Worm (Caenorhabditis elegans) whole organism, L4 larva: Measurements from ENCODE around the gene F58H1.2.
A peak's percentile ranks its signal among the peaks of the same experiment; 100 is the strongest.

ENCODE experiments used
- D1046.2 ChIP-seq: fragments of 200-800 bp; sonication (Bioruptor generic); IDR thresholded peaks from 2 replicates; pipeline ENCODE4 v1.3.6; 2022; ENCODE audit warnings: missing genetic modification characterization, missing compliant biosample characterization
- F44E2.7 ChIP-seq: fragments of 200-800 bp; sonication (Bioruptor generic); IDR thresholded peaks from 2 replicates; pipeline ENCODE4 v2.1.2; 2022; ENCODE audit warnings: missing genetic modification characterization, missing compliant biosample characterization
- F49E8.2 ChIP-seq: sonication (generic microtip); optimal IDR thresholded peaks from 2 replicates; lab custom pipeline; 2016; ENCODE audit warnings: missing compliant biosample characterization, mild to moderate bottlenecking, missing genetic modification characterization, borderline replicate concordance
- Y105C5A.15 ChIP-seq: fragments of 200-800 bp; sonication (Bioruptor generic); IDR thresholded peaks from 2 replicates; pipeline ENCODE4 v1.3.6; 2022; ENCODE audit warnings: missing genetic modification characterization, missing compliant biosample characterization
- Y48G9A.11 ChIP-seq: fragments of 200-800 bp; sonication (Bioruptor generic); IDR thresholded peaks from 2 replicates; pipeline ENCODE4 v1.3.6; 2022; ENCODE audit warnings: missing genetic modification reagents, missing genetic modification characterization, missing compliant biosample characterization
- Y5F2A.4 ChIP-seq: fragments of 200-800 bp; sonication (Bioruptor generic); optimal IDR thresholded peaks from 2 replicates; lab custom pipeline; 2018; ENCODE audit warnings: mild to moderate bottlenecking, missing genetic modification characterization, missing compliant biosample characterization
- Y75B8A.6 ChIP-seq: fragments of 200-800 bp; sonication (Bioruptor generic); IDR thresholded peaks from 2 replicates; pipeline ENCODE4 v1.3.6; 2022; ENCODE audit warnings: missing genetic modification reagents, missing genetic modification characterization, missing compliant biosample characterization
- ZK546.5 ChIP-seq, 2 experiments: sonication (generic microtip); optimal IDR thresholded peaks; 2 replicates each; lab custom pipeline; 2017; ENCODE audit warnings: missing biosample characterization in 2 of 2, missing genetic modification characterization in 2 of 2
- arid-1 ChIP-seq: fragments of 200-800 bp; sonication (Bioruptor generic); conservative IDR thresholded peaks from 2 replicates; pipeline ENCODE4 v1.3.6; 2022; ENCODE audit warnings: missing genetic modification reagents, missing genetic modification characterization, missing compliant biosample characterization
- ceh-44 ChIP-seq: fragments of 200-800 bp; sonication (Bioruptor generic); IDR thresholded peaks from 2 replicates; pipeline ENCODE4 v1.3.6; 2022; ENCODE audit warnings: missing genetic modification reagents, missing genetic modification characterization, missing compliant biosample characterization
- ceh-62 ChIP-seq: sonication (generic microtip); optimal IDR thresholded peaks from 2 replicates; lab custom pipeline; 2017; ENCODE audit warnings: missing biosample characterization, missing genetic modification characterization
- cey-2 ChIP-seq: sonication (generic microtip); optimal IDR thresholded peaks from 3 replicates; lab custom pipeline; 2017; ENCODE audit warnings: missing genetic modification characterization, mild to moderate bottlenecking, missing compliant biosample characterization, antibody characterized with exemption, borderline replicate concordance; ENCODE audit not compliant: insufficient read depth
- daf-12 ChIP-seq: fragments of 150-350 bp; optimal IDR thresholded peaks from 2 replicates; lab custom pipeline; 2014; ENCODE audit warnings: missing biosample characterization, missing genetic modification reagents, missing genetic modification characterization
- daf-8 ChIP-seq: fragments of 200-800 bp; sonication (Bioruptor generic); IDR thresholded peaks from 2 replicates; pipeline ENCODE4 v1.3.6; 2022; ENCODE audit warnings: missing genetic modification characterization, missing compliant biosample characterization
- dmd-6 ChIP-seq: fragments of 200-800 bp; sonication (Bioruptor generic); IDR thresholded peaks from 2 replicates; pipeline ENCODE4 v1.3.6; 2022; ENCODE audit warnings: missing genetic modification reagents, missing genetic modification characterization, missing compliant biosample characterization
- dmd-8 ChIP-seq: fragments of 200-800 bp; sonication (Bioruptor generic); IDR thresholded peaks from 2 replicates; pipeline ENCODE4 v1.3.6; 2022; ENCODE audit warnings: missing genetic modification characterization, missing compliant biosample characterization
- dpl-1 ChIP-seq: fragments of 150-350 bp; optimal IDR thresholded peaks from 2 replicates; lab custom pipeline; 2014; ENCODE audit warnings: missing biosample characterization, missing genetic modification reagents, missing genetic modification characterization
- duxl-1 ChIP-seq: sonication (generic microtip); optimal IDR thresholded peaks from 2 replicates; lab custom pipeline; 2016; ENCODE audit warnings: mild to moderate bottlenecking, missing genetic modification characterization, moderate library complexity, missing compliant biosample characterization; ENCODE audit not compliant: poor library complexity
- egl-27 ChIP-seq: sonication (generic microtip); optimal IDR thresholded peaks from 3 replicates; lab custom pipeline; 2017; ENCODE audit warnings: missing biosample characterization, missing genetic modification reagents, missing genetic modification characterization
- egl-43 ChIP-seq: fragments of 200-800 bp; sonication (Bioruptor generic); IDR thresholded peaks from 2 replicates; pipeline ENCODE4 v1.3.6; 2022; ENCODE audit warnings: missing genetic modification reagents, missing genetic modification characterization, missing compliant biosample characterization
- hlh-30 ChIP-seq: sonication (generic microtip); optimal IDR thresholded peaks from 2 replicates; lab custom pipeline; 2017; ENCODE audit warnings: antibody characterized with exemption, mild to moderate bottlenecking, missing genetic modification characterization, missing compliant biosample characterization; ENCODE audit not compliant: insufficient read depth
- lin-15B ChIP-seq: fragments of 150-350 bp; sonication (generic microtip); optimal IDR thresholded peaks from 3 replicates; lab custom pipeline; 2014; ENCODE audit warnings: missing biosample characterization, missing genetic modification characterization
- lin-38 ChIP-seq: fragments of 200-800 bp; sonication (Bioruptor generic); IDR thresholded peaks from 2 replicates; pipeline ENCODE4 v1.3.6; 2022; ENCODE audit warnings: missing genetic modification reagents, missing genetic modification characterization, missing compliant biosample characterization
- lsy-2 ChIP-seq, 2 experiments: fragments of 150-350 bp in 1 of 2; sonication (generic microtip) in 1 of 2; optimal IDR thresholded peaks; 2 replicates each; lab custom pipeline; 2014 to 2017; ENCODE audit warnings: missing biosample characterization in 2 of 2, missing genetic modification characterization in 2 of 2
- madf-5 ChIP-seq, 2 experiments: fragments of 200-800 bp; sonication (Bioruptor generic); IDR thresholded peaks; 2 replicates each; pipeline ENCODE4 v1.3.6; 2022; ENCODE audit warnings: missing compliant biosample characterization in 2 of 2, missing genetic modification characterization in 2 of 2
- madf-9 ChIP-seq: fragments of 200-800 bp; sonication (Bioruptor generic); conservative IDR thresholded peaks from 2 replicates; pipeline ENCODE4 v1.3.6; 2022; ENCODE audit warnings: missing genetic modification reagents, missing genetic modification characterization, missing compliant biosample characterization
- mdt-29 ChIP-seq: fragments of 200-800 bp; sonication (Bioruptor generic); IDR thresholded peaks from 2 replicates; pipeline ENCODE4 v1.3.6; 2022; ENCODE audit warnings: missing genetic modification reagents, missing genetic modification characterization, missing compliant biosample characterization
- mep-1 ChIP-seq: fragments of 150-350 bp; sonication (generic microtip); optimal IDR thresholded peaks from 3 replicates; lab custom pipeline; 2014; ENCODE audit warnings: missing biosample characterization, missing genetic modification characterization
- mes-2 ChIP-seq: sonication (generic microtip); optimal IDR thresholded peaks from 2 replicates; lab custom pipeline; 2016; ENCODE audit warnings: missing genotype, mild to moderate bottlenecking, missing genetic modification characterization, missing compliant biosample characterization; ENCODE audit not compliant: poor library complexity, severe bottlenecking
- mxl-3 ChIP-seq: fragments of 200-800 bp; sonication (Bioruptor generic); optimal IDR thresholded peaks from 2 replicates; lab custom pipeline; 2018; ENCODE audit warnings: mild to moderate bottlenecking, missing genetic modification characterization, missing compliant biosample characterization
- nhr-111 ChIP-seq: fragments of 200-800 bp; sonication (Bioruptor generic); optimal IDR thresholded peaks from 2 replicates; lab custom pipeline; 2018; ENCODE audit warnings: mild to moderate bottlenecking, missing genetic modification characterization, missing compliant biosample characterization
- nhr-237 ChIP-seq: sonication (generic microtip); optimal IDR thresholded peaks from 2 replicates; lab custom pipeline; 2017; ENCODE audit warnings: missing biosample characterization, missing genetic modification characterization
- nhr-25 ChIP-seq: sonication (generic microtip); optimal IDR thresholded peaks from 2 replicates; lab custom pipeline; 2017; ENCODE audit warnings: missing genetic modification characterization, mild to moderate bottlenecking, missing compliant biosample characterization, antibody characterized with exemption, moderate library complexity, borderline replicate concordance; ENCODE audit not compliant: insufficient read depth
- nhr-41 ChIP-seq: fragments of 200-800 bp; sonication (Bioruptor generic); IDR thresholded peaks from 2 replicates; pipeline ENCODE4 v1.3.6; 2022; ENCODE audit warnings: missing genetic modification reagents, missing genetic modification characterization, missing compliant biosample characterization
- nhr-42 ChIP-seq: fragments of 200-800 bp; sonication (Bioruptor generic); IDR thresholded peaks from 2 replicates; pipeline ENCODE4 v1.3.6; 2022; ENCODE audit warnings: missing genetic modification characterization, missing compliant biosample characterization
- nhr-77 ChIP-seq: fragments of 150-350 bp; optimal IDR thresholded peaks from 2 replicates; lab custom pipeline; 2014; ENCODE audit warnings: missing biosample characterization, missing genetic modification characterization
- pha-4 ChIP-seq, 2 experiments: fragments of 150-350 bp in 1 of 2; fragments of 200-800 bp in 1 of 2; sonication (Bioruptor generic) in 1 of 2; IDR thresholded peaks in 1 of 2; optimal IDR thresholded peaks in 1 of 2; 2 replicates each; pipeline versions ENCODE4 v1.3.6 to Lab custom; 2014 to 2022; ENCODE audit warnings: missing genetic modification characterization in 2 of 2, missing genetic modification reagents in 2 of 2, missing biosample characterization in 1 of 2, missing compliant biosample characterization in 1 of 2
- php-3 ChIP-seq: fragments of 200-800 bp; sonication (Bioruptor generic); IDR thresholded peaks from 2 replicates; pipeline ENCODE4 v1.3.6; 2022; ENCODE audit warnings: missing genetic modification reagents, missing genetic modification characterization, missing compliant biosample characterization
- pqm-1 ChIP-seq: sonication (generic microtip); optimal IDR thresholded peaks from 2 replicates; lab custom pipeline; 2017; ENCODE audit warnings: missing biosample characterization, missing genetic modification characterization
- skn-1 ChIP-seq: fragments of 150-350 bp; optimal IDR thresholded peaks from 2 replicates; lab custom pipeline; 2014; ENCODE audit warnings: missing biosample characterization, missing genetic modification characterization
- spr-3 ChIP-seq: fragments of 200-800 bp; sonication (Bioruptor generic); optimal IDR thresholded peaks from 2 replicates; lab custom pipeline; 2018; ENCODE audit warnings: mild to moderate bottlenecking, missing genetic modification characterization, missing compliant biosample characterization
- tag-97 ChIP-seq: fragments of 200-800 bp; sonication (Bioruptor generic); IDR thresholded peaks from 2 replicates; pipeline ENCODE4 v1.3.6; 2022; ENCODE audit warnings: missing genetic modification characterization, missing compliant biosample characterization
- unc-130 ChIP-seq: sonication (generic microtip); optimal IDR thresholded peaks from 2 replicates; lab custom pipeline; 2016; ENCODE audit warnings: missing genetic modification reagents, missing genetic modification characterization, missing compliant biosample characterization
- unc-62 ChIP-seq, 3 experiments: fragments of 150-350 bp in 1 of 3; sonication (generic microtip); optimal IDR thresholded peaks in 2 of 3; peaks in 1 of 3; 1 replicate in 1 of 3; 2 replicates in 2 of 3; lab custom pipeline; 2014 to 2017; ENCODE audit warnings: missing biosample characterization in 3 of 3, missing genetic modification characterization in 3 of 3, missing genetic modification reagents in 3 of 3, missing genotype in 1 of 3
- zip-2 ChIP-seq: fragments of 150-350 bp; optimal IDR thresholded peaks from 2 replicates; lab custom pipeline; 2014; ENCODE audit warnings: missing biosample characterization, missing genetic modification characterization
- ztf-11 ChIP-seq: fragments of 150-350 bp; optimal IDR thresholded peaks from 2 replicates; lab custom pipeline; 2014; ENCODE audit warnings: missing biosample characterization, missing genetic modification characterization
- ztf-7 ChIP-seq: fragments of 150-350 bp; optimal IDR thresholded peaks from 2 replicates; lab custom pipeline; 2014; ENCODE audit warnings: missing biosample characterization, missing genetic modification characterization

Gene F58H1.2

DNA sequence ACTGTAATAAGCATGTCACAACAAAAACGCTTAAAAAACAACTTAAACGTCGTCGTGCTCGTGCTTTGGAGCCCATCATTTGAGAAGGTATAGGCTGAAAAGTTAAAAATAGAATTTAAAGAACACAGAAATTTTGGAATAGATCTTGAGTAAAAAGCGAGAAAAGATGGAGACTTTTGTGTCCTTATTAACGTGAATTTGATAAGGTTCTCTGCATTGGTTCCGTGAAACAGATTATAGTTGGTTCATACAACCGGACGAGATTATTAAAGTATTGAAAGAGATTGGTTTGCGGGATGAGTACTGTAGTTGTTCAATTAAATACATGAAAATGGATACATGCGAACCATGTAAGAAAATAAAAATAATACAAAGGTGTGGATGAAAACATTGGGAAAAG lies 8.8 kb downstream of the F58H1.2 start, which contains the start of gene gpla-1:
Gene gpla-1, minus strand, starts transcription at position 101 of the 400 bp plus-strand sequence.
- no peak for TF ChIP-seq lin-15B (tag; lab: Kevin White, UChicago)
- TF ChIP-seq mdt-29 (GFP tag; lab: Robert Waterston, UW) = no peak
- TF ChIP-seq nhr-237 = no peak
- TF ChIP-seq Y105C5A.15 (GFP tag; lab: Robert Waterston, UW) = no peak
- TF ChIP-seq mxl-3 (GFP tag; lab: Kevin White, UChicago) = no peak
- TF ChIP-seq ceh-44 (GFP tag; lab: Robert Waterston, UW) = no peak
- TF ChIP-seq skn-1 = no peak
- no peak for TF ChIP-seq arid-1 (GFP tag; lab: Robert Waterston, UW)
- TF ChIP-seq daf-12 = no peak
- TF ChIP-seq ZK546.5 (tag; optimal IDR thresholded peaks at IDR 0.05; lab: Kevin White, UChicago) = no peak

- TF ChIP-seq unc-62 (GFP tag; optimal IDR thresholded peaks at IDR 0.05 in 1 of 2; lab: Kevin White, UChicago) (peak in 1 of 2 experiments; percentile 74), unc-62 (tag; optimal IDR thresholded peaks at IDR 0.05; lab: Kevin White, UChicago) (no peak), pqm-1 (tag; lab: Kevin White, UChicago) (no peak), dmd-6 (GFP tag; lab: Robert Waterston, UW) (no peak)
These were observed 11.4 kb downstream of the F58H1.2 start for ce11 chrV:11940329-11940728.

- no peak for TF ChIP-seq hlh-30
- TF ChIP-seq ceh-62 (tag; lab: Kevin White, UChicago) = no peak
- no peak for TF ChIP-seq nhr-25 (tag; lab: Kevin White, UChicago)
- no peak for TF ChIP-seq madf-5 (GFP tag; IDR thresholded peaks at IDR 0.05; lab: Robert Waterston, UW)
- TF ChIP-seq egl-43 (GFP tag; lab: Robert Waterston, UW) = no peak
- TF ChIP-seq pha-4 (GFP tag; IDR thresholded peaks at IDR 0.05; lab: Robert Waterston, UW) = no peak
- no peak for TF ChIP-seq pha-4 (tag; optimal IDR thresholded peaks at IDR 0.05; lab: Kevin White, UChicago)
- TF ChIP-seq cey-2 (tag; lab: Kevin White, UChicago) = no peak
- TF ChIP-seq Y75B8A.6 (GFP tag; lab: Robert Waterston, UW) = no peak
- TF ChIP-seq F49E8.2 (tag; lab: Kevin White, UChicago) = no peak
- TF ChIP-seq ztf-7 = no peak
- no peak for TF ChIP-seq daf-8
- peak; percentile 87 for TF ChIP-seq php-3 (GFP tag; lab: Robert Waterston, UW)
- no peak for TF ChIP-seq nhr-111 (GFP tag; lab: Kevin White, UChicago)
- TF ChIP-seq ztf-11 (tag; lab: Kevin White, UChicago) = no peak
- TF ChIP-seq lsy-2 (tag; optimal IDR thresholded peaks at IDR 0.05; lab: Kevin White, UChicago) = no peak
- no peak for TF ChIP-seq F44E2.7 (GFP tag; lab: Robert Waterston, UW)
- TF ChIP-seq Y5F2A.4 = no peak
- TF ChIP-seq nhr-77 (tag; lab: Kevin White, UChicago) = peak; percentile 72
- no peak for TF ChIP-seq unc-130
- no peak for TF ChIP-seq D1046.2 (GFP tag; lab: Robert Waterston, UW)
- TF ChIP-seq madf-9 (GFP tag; lab: Robert Waterston, UW) = no peak
- TF ChIP-seq lin-38 (GFP tag; lab: Robert Waterston, UW) = no peak
- no peak for TF ChIP-seq Y48G9A.11
- TF ChIP-seq nhr-41 (GFP tag; lab: Robert Waterston, UW) = no peak
- TF ChIP-seq spr-3 = no peak
- no peak for TF ChIP-seq mep-1
- no peak for TF ChIP-seq nhr-42
- peak; percentile 61 for TF ChIP-seq pqm-1 (tag; lab: Kevin White, UChicago)
- TF ChIP-seq egl-27 = no peak
- TF ChIP-seq duxl-1 (tag; lab: Kevin White, UChicago) = no peak
- TF ChIP-seq dpl-1 (GFP tag; lab: Kevin White, UChicago) = peak; percentile 7
- TF ChIP-seq dmd-8 = no peak
- TF ChIP-seq mes-2 (tag; lab: Kevin White, UChicago) = no peak
- TF ChIP-seq zip-2 (tag; lab: Kevin White, UChicago) = no peak
- no peak for TF ChIP-seq tag-97 (GFP tag; lab: Robert Waterston, UW)
These were observed 12.8 kb downstream of the F58H1.2 start for ce11 chrV:11941664-11942063.
